Fruit fly (Drosophila melanogaster) whole organism, embryonic: ENCODE measurements around the gene CG7879.
A peak's percentile ranks its signal among the peaks of the same experiment; 100 is the strongest.

Source experiments
- CG12659 ChIP-seq: fragments of 200-800 bp; sonication (Bioruptor generic); optimal IDR thresholded peaks from 3 replicates; lab custom pipeline; 2017; ENCODE audit warnings: mild to moderate bottlenecking, missing biosample characterization, missing genetic modification reagents, missing genetic modification characterization
- CG1529 ChIP-seq: fragments of 200-800 bp; sonication (Bioruptor generic); optimal IDR thresholded peaks from 3 replicates; lab custom pipeline; 2018; ENCODE audit warnings: missing biosample characterization, missing genetic modification characterization
- CG1603 ChIP-seq: fragments of 200-800 bp; sonication (Bioruptor generic); optimal IDR thresholded peaks from 2 replicates; lab custom pipeline; 2019; ENCODE audit warnings: missing biosample characterization, mild to moderate bottlenecking, missing genetic modification characterization, moderate library complexity
- CG18599 ChIP-seq: fragments of 200-800 bp; sonication (Bioruptor generic); optimal IDR thresholded peaks from 3 replicates; lab custom pipeline; 2017; ENCODE audit warnings: missing biosample characterization, missing genetic modification characterization, mild to moderate bottlenecking, moderate library complexity, missing genetic modification reagents
- CG18764 ChIP-seq: fragments of 200-800 bp; sonication (Bioruptor generic); optimal IDR thresholded peaks from 3 replicates; lab custom pipeline; 2016; ENCODE audit warnings: missing biosample characterization, missing genetic modification characterization
- CG30403 ChIP-seq: fragments of 200-800 bp; sonication (Bioruptor generic); optimal IDR thresholded peaks from 3 replicates; lab custom pipeline; 2016; ENCODE audit warnings: missing biosample characterization, missing genetic modification characterization
- CG31224 ChIP-seq: fragments of 200-800 bp; sonication (Bioruptor generic); IDR thresholded peaks from 2 replicates; pipeline ENCODE4 v1.3.6; 2022; ENCODE audit warnings: missing biosample characterization, missing genetic modification characterization
- CG33213 ChIP-seq: fragments of 200-800 bp; sonication (Bioruptor generic); optimal IDR thresholded peaks from 3 replicates; lab custom pipeline; 2016; ENCODE audit warnings: missing biosample characterization, missing genetic modification characterization
- CG33557 ChIP-seq: fragments of 200-800 bp; sonication (Bioruptor generic); optimal IDR thresholded peaks from 2 replicates; lab custom pipeline; 2019; ENCODE audit warnings: missing biosample characterization, mild to moderate bottlenecking, missing genetic modification characterization, moderate library complexity
- CG7839 ChIP-seq: fragments of 200-800 bp; sonication (Bioruptor generic); optimal IDR thresholded peaks from 3 replicates; lab custom pipeline; 2018; ENCODE audit warnings: missing biosample characterization, mild to moderate bottlenecking, missing genetic modification characterization, moderate library complexity
- CG8290 ChIP-seq, 3 experiments: fragments of 200-800 bp; sonication (Bioruptor generic); optimal IDR thresholded peaks; 2 replicates each; lab custom pipeline; 2016 to 2019; ENCODE audit warnings: missing biosample characterization in 3 of 3, missing genetic modification characterization in 3 of 3, mild to moderate bottlenecking in 2 of 3, moderate library complexity in 1 of 3
- CG8359 ChIP-seq: fragments of 200-800 bp; sonication (Bioruptor generic); optimal IDR thresholded peaks from 2 replicates; lab custom pipeline; 2017; ENCODE audit warnings: missing biosample characterization, mild to moderate bottlenecking, missing genetic modification characterization, borderline replicate concordance
- CG8924 ChIP-seq: fragments of 200-800 bp; optimal IDR thresholded peaks from 3 replicates; lab custom pipeline; 2019; ENCODE audit warnings: missing biosample characterization, mild to moderate bottlenecking, missing genetic modification characterization, moderate library complexity
- CG9437 ChIP-seq: fragments of 200-800 bp; sonication (Bioruptor generic); optimal IDR thresholded peaks from 2 replicates; lab custom pipeline; 2018; ENCODE audit warnings: missing biosample characterization, mild to moderate bottlenecking, missing genetic modification characterization
- Chrac-16 ChIP-seq: fragments of 200-800 bp; sonication (Bioruptor generic); optimal IDR thresholded peaks from 3 replicates; lab custom pipeline; 2016; ENCODE audit warnings: missing biosample characterization, missing genetic modification characterization
- CoRest ChIP-seq: fragments of 200-800 bp; sonication (Bioruptor generic); optimal IDR thresholded peaks from 3 replicates; lab custom pipeline; 2018; ENCODE audit warnings: missing biosample characterization, mild to moderate bottlenecking, missing genetic modification characterization, moderate library complexity
- D19A ChIP-seq: fragments of 200-800 bp; optimal IDR thresholded peaks from 3 replicates; lab custom pipeline; 2019; ENCODE audit warnings: missing biosample characterization, mild to moderate bottlenecking, missing genetic modification characterization, moderate library complexity
- Drgx ChIP-seq: fragments of 200-800 bp; sonication (Bioruptor generic); IDR thresholded peaks from 2 replicates; pipeline ENCODE4 v1.3.6; 2022; ENCODE audit warnings: missing biosample characterization, missing genetic modification characterization
- HmgD ChIP-seq: fragments of 200-800 bp; sonication (Bioruptor generic); optimal IDR thresholded peaks from 3 replicates; lab custom pipeline; 2016; ENCODE audit warnings: missing biosample characterization, missing genetic modification characterization
- Hr3 ChIP-seq: fragments of 200-800 bp; sonication (Bioruptor generic); optimal IDR thresholded peaks from 3 replicates; lab custom pipeline; 2016; ENCODE audit warnings: missing biosample characterization, missing genetic modification characterization
- Hr51 ChIP-seq, 2 experiments: fragments of 200-800 bp; sonication (Bioruptor generic); optimal IDR thresholded peaks; 2 replicates in 1 of 2; 3 replicates in 1 of 2; lab custom pipeline; 2016 to 2018; ENCODE audit warnings: missing biosample characterization in 2 of 2, missing genetic modification characterization in 2 of 2, mild to moderate bottlenecking in 1 of 2, moderate library complexity in 1 of 2
- Lhr ChIP-seq: fragments of 200-800 bp; sonication (Bioruptor generic); optimal IDR thresholded peaks from 3 replicates; lab custom pipeline; 2017; ENCODE audit warnings: mild to moderate bottlenecking, missing biosample characterization, missing genetic modification reagents, missing genetic modification characterization
- Meics ChIP-seq: fragments of 200-800 bp; sonication (Bioruptor generic); optimal IDR thresholded peaks from 2 replicates; lab custom pipeline; 2017; ENCODE audit warnings: missing biosample characterization, mild to moderate bottlenecking, missing genetic modification characterization
- Mes4 ChIP-seq: fragments of 200-800 bp; sonication (Bioruptor generic); optimal IDR thresholded peaks from 2 replicates; lab custom pipeline; 2016; ENCODE audit warnings: missing biosample characterization, missing genetic modification characterization
- NC2β ChIP-seq: fragments of 200-800 bp; sonication (Bioruptor generic); optimal IDR thresholded peaks from 2 replicates; lab custom pipeline; 2016; ENCODE audit warnings: missing biosample characterization, missing genetic modification characterization
- Oli ChIP-seq: fragments of 200-800 bp; sonication (Bioruptor generic); optimal IDR thresholded peaks from 2 replicates; lab custom pipeline; 2018; ENCODE audit warnings: missing biosample characterization, mild to moderate bottlenecking, missing genetic modification characterization, moderate library complexity
- Sry-δ ChIP-seq: fragments of 200-800 bp; sonication (Bioruptor generic); optimal IDR thresholded peaks from 2 replicates; lab custom pipeline; 2016; ENCODE audit warnings: missing biosample characterization, missing genetic modification characterization
- Tbp ChIP-seq: fragments of >200 bp; optimal IDR thresholded peaks from 2 replicates; lab custom pipeline; 2018; ENCODE audit warnings: missing biosample characterization, missing genetic modification characterization
- Vsx1 ChIP-seq: fragments of 200-800 bp; sonication (Bioruptor generic); optimal IDR thresholded peaks from 2 replicates; lab custom pipeline; 2017; ENCODE audit warnings: missing biosample characterization, mild to moderate bottlenecking, missing genetic modification characterization, missing genetic modification reagents
- bcd ChIP-seq: fragments of 200-800 bp; sonication (Bioruptor generic); optimal IDR thresholded peaks from 2 replicates; lab custom pipeline; 2017; ENCODE audit warnings: missing biosample characterization, mild to moderate bottlenecking, missing genetic modification characterization
- crol ChIP-seq: fragments of 200-800 bp; sonication (Bioruptor generic); IDR thresholded peaks from 2 replicates; pipeline ENCODE4 v1.3.6; 2022; ENCODE audit warnings: missing biosample characterization, missing genetic modification characterization
- crp ChIP-seq, 2 experiments: fragments of 200-800 bp; sonication (Bioruptor generic); optimal IDR thresholded peaks; 2 replicates in 1 of 2; 3 replicates in 1 of 2; lab custom pipeline; 2017; ENCODE audit warnings: missing biosample characterization in 2 of 2, missing genetic modification characterization in 2 of 2, mild to moderate bottlenecking in 1 of 2, moderate library complexity in 1 of 2
- eyg ChIP-seq: fragments of 200-800 bp; sonication (Bioruptor generic); optimal IDR thresholded peaks from 3 replicates; lab custom pipeline; 2016; ENCODE audit warnings: missing biosample characterization, missing genetic modification characterization
- ftz-f1 ChIP-seq: fragments of 200-800 bp; sonication (Bioruptor generic); optimal IDR thresholded peaks from 2 replicates; lab custom pipeline; 2016; ENCODE audit warnings: missing biosample characterization, missing genetic modification characterization
- her ChIP-seq: fragments of 200-800 bp; sonication (Bioruptor generic); optimal IDR thresholded peaks from 2 replicates; lab custom pipeline; 2016; ENCODE audit warnings: missing biosample characterization, missing genetic modification characterization
- hkb ChIP-seq, 2 experiments: fragments of 200-800 bp in 1 of 2; fragments of >200 bp in 1 of 2; sonication (Bioruptor generic) in 1 of 2; IDR thresholded peaks in 1 of 2; optimal IDR thresholded peaks in 1 of 2; 2 replicates each; pipeline versions ENCODE4 v1.3.6 to Lab custom; 2017 to 2022; ENCODE audit warnings: missing biosample characterization in 1 of 2, missing genetic modification characterization in 1 of 2
- lilli ChIP-seq: fragments of 200-800 bp; sonication (Bioruptor generic); optimal IDR thresholded peaks from 3 replicates; lab custom pipeline; 2016; ENCODE audit warnings: missing biosample characterization, missing genetic modification characterization
- nmo ChIP-seq: fragments of 200-800 bp; sonication (Bioruptor generic); optimal IDR thresholded peaks from 2 replicates; lab custom pipeline; 2018; ENCODE audit warnings: missing biosample characterization, mild to moderate bottlenecking, missing genetic modification characterization, moderate library complexity
- oc ChIP-seq: fragments of 200-800 bp; sonication (Bioruptor generic); optimal IDR thresholded peaks from 2 replicates; lab custom pipeline; 2018; ENCODE audit warnings: missing biosample characterization, mild to moderate bottlenecking, missing genetic modification characterization, moderate library complexity
- org-1 ChIP-seq: fragments of 200-800 bp; sonication (Bioruptor generic); optimal IDR thresholded peaks from 2 replicates; lab custom pipeline; 2017; ENCODE audit warnings: missing biosample characterization, missing genetic modification characterization
- pros ChIP-seq: fragments of 200-800 bp; sonication (Bioruptor generic); optimal IDR thresholded peaks from 3 replicates; lab custom pipeline; 2019; ENCODE audit warnings: missing biosample characterization, mild to moderate bottlenecking, missing genetic modification characterization, moderate library complexity
- pum ChIP-seq: fragments of 200-800 bp; sonication (Bioruptor generic); optimal IDR thresholded peaks from 2 replicates; lab custom pipeline; 2016; ENCODE audit warnings: missing biosample characterization, missing genetic modification characterization
- repo ChIP-seq: fragments of 200-800 bp; sonication (Bioruptor generic); optimal IDR thresholded peaks from 2 replicates; lab custom pipeline; 2016; ENCODE audit warnings: missing biosample characterization, missing genetic modification characterization
- scrt ChIP-seq: fragments of 200-800 bp; sonication (Bioruptor generic); optimal IDR thresholded peaks from 2 replicates; lab custom pipeline; 2018; ENCODE audit warnings: missing biosample characterization, mild to moderate bottlenecking, missing genetic modification characterization, moderate library complexity
- shn ChIP-seq: fragments of 200-800 bp; sonication (Bioruptor generic); optimal IDR thresholded peaks from 3 replicates; lab custom pipeline; 2016; ENCODE audit warnings: missing biosample characterization, missing genetic modification characterization
- sr ChIP-seq: fragments of 200-800 bp; sonication (Bioruptor generic); IDR thresholded peaks from 3 replicates; pipeline ENCODE4 v1.3.6; 2022; ENCODE audit warnings: missing biosample characterization, missing genetic modification characterization
- tgo ChIP-seq: fragments of 200-800 bp; sonication (Bioruptor generic); IDR thresholded peaks from 3 replicates; pipeline ENCODE4 v1.3.6; 2022; ENCODE audit warnings: missing biosample characterization, missing genetic modification characterization
- tio ChIP-seq: fragments of 200-800 bp; sonication (Bioruptor generic); optimal IDR thresholded peaks from 2 replicates; lab custom pipeline; 2017; ENCODE audit warnings: missing biosample characterization, missing genetic modification characterization, inconsistent platforms

Gene CG7879

DNA sequence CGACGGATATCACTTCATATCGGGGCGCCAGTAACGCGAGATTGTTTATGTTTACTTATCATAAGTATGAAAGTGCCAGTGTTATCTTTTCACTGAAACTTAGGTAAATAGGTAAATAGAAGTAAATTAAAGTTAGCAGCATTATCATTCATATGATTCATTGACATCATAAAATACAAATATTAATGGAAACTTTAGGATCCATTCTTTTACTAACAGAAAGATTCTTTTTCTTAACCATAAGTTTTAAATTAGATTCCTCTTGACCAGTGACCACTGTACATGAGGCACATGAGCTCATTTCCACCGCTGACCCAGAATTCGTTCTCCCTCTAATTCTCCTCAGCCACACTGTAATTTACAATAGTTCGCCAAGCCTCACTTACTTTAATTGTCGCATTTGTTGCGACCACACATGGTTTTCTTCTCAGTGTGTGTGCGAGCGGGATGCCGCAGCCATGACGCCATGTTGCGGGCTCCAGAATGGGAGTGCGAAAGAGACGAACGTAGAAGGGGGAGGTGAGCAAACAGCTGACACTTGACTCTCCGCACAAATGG is 10.1 kb upstream of the CG7879 start (continued):
- TF ChIP-seq Sry-δ (GFP tag; lab: Kevin White, UChicago) = no peak
- TF ChIP-seq CG12659 (GFP tag; lab: Kevin White, UChicago) = peak; percentile 31
- TF ChIP-seq Tbp (GFP tag; lab: Kevin White, UChicago) = no peak
- peak; percentile 3 for TF ChIP-seq Oli (tag; lab: Kevin White, UChicago)
- peak; percentile 11 for TF ChIP-seq pros (GFP tag; lab: Kevin White, UChicago)
- TF ChIP-seq scrt = peak; percentile 20
- TF ChIP-seq shn (GFP tag; lab: Kevin White, UChicago) = peak; percentile 18
- peak; percentile 41; the same call in 1 of the 3 replicates for TF ChIP-seq tgo (GFP tag; lab: Robert Waterston, UW)
- TF ChIP-seq CG18764 (GFP tag; lab: Kevin White, UChicago) = peak; percentile 14
- TF ChIP-seq Meics (GFP tag; lab: Kevin White, UChicago) = peak; percentile 49
- TF ChIP-seq hkb (optimal IDR thresholded peaks at IDR 0.05; lab: Kevin White, UChicago) = no peak
- peak; percentile 33; the same call in 1 of the 2 replicates for TF ChIP-seq hkb (GFP tag; IDR thresholded peaks at IDR 0.05; lab: Robert Waterston, UW)
- TF ChIP-seq CG1529 = peak; percentile 3
- peak; percentile 21 for TF ChIP-seq bcd
- TF ChIP-seq CG33557 (GFP tag; lab: Kevin White, UChicago) = peak; percentile 30
- TF ChIP-seq eyg (GFP tag; lab: Kevin White, UChicago) = peak; percentile 29
- peak; percentile 7 for TF ChIP-seq CoRest (tag; lab: Kevin White, UChicago)
- TF ChIP-seq CG33213 (GFP tag; lab: Kevin White, UChicago) = no peak
- TF ChIP-seq Drgx (GFP tag; lab: Robert Waterston, UW) = peak; percentile 9; the same call in 1 of the 2 replicates
- TF ChIP-seq ftz-f1 = peak; percentile 2
- TF ChIP-seq Lhr (GFP tag; lab: Kevin White, UChicago) = no peak
- TF ChIP-seq CG18599 = peak; percentile 57
- TF ChIP-seq Vsx1 = no peak
- peak; percentile 45 for TF ChIP-seq repo (GFP tag; lab: Kevin White, UChicago)
- peak; percentile 6 for TF ChIP-seq her (GFP tag; lab: Kevin White, UChicago)
- TF ChIP-seq Mes4 (GFP tag; lab: Kevin White, UChicago) = no peak
- TF ChIP-seq sr (GFP tag; lab: Robert Waterston, UW) = 0 out of 3 replicates have a peak, but pooled peaks have one; percentile 27
- TF ChIP-seq crol (GFP tag; lab: Robert Waterston, UW) = peak; percentile 64
- no peak for TF ChIP-seq tio (GFP tag; lab: Kevin White, UChicago)
- peak in 1 of 2 experiments; percentile 30 for TF ChIP-seq crp (GFP tag; optimal IDR thresholded peaks at IDR 0.05; lab: Kevin White, UChicago)
- TF ChIP-seq CG9437 (GFP tag; lab: Kevin White, UChicago) = peak; percentile 19
- TF ChIP-seq Hr3 (GFP tag; lab: Kevin White, UChicago) = peak; percentile 12
- TF ChIP-seq CG30403 (GFP tag; lab: Kevin White, UChicago) = peak; percentile 16
- TF ChIP-seq CG31224 = 0 out of 2 replicates have a peak, but pooled peaks have one; percentile 7
- TF ChIP-seq NC2β (GFP tag; lab: Kevin White, UChicago) = no peak
- peak; percentile 40 for TF ChIP-seq CG7839 (tag; lab: Kevin White, UChicago)
- TF ChIP-seq D19A (tag; lab: Kevin White, UChicago) = peak; percentile 30
- TF ChIP-seq CG8290 (GFP tag; optimal IDR thresholded peaks at IDR 0.05; lab: Kevin White, UChicago) = no peak
- TF ChIP-seq CG8290 (tag; optimal IDR thresholded peaks at IDR 0.05; lab: Kevin White, UChicago) = peak in 1 of 2 experiments; percentile 20
- no peak for TF ChIP-seq oc (tag; lab: Kevin White, UChicago)
- TF ChIP-seq CG8359 (GFP tag; lab: Kevin White, UChicago) = no peak
- TF ChIP-seq nmo (GFP tag; lab: Kevin White, UChicago) = peak; percentile 4
- peak in 1 of 2 experiments; percentile 43 for TF ChIP-seq Hr51 (GFP tag; optimal IDR thresholded peaks at IDR 0.05; lab: Kevin White, UChicago)
- TF ChIP-seq HmgD (GFP tag; lab: Kevin White, UChicago) = no peak
- no peak for TF ChIP-seq org-1 (GFP tag; lab: Kevin White, UChicago)
- peak; percentile 7 for TF ChIP-seq CG8924 (tag; lab: Kevin White, UChicago)
- peak; percentile 24 for TF ChIP-seq CG1603 (tag; lab: Kevin White, UChicago)
- peak; percentile 28 for TF ChIP-seq pum (GFP tag; lab: Kevin White, UChicago)
- peak; percentile 34 for TF ChIP-seq Chrac-16 (GFP tag; lab: Kevin White, UChicago)
- TF ChIP-seq lilli = peak; percentile 39
